Worm (Caenorhabditis elegans) whole organism, mixed stage, embryonic: ENCODE results near the gene C49C8.6.

Source experiments
- M03D4.4 ChIP-seq: sonication (generic microtip); optimal IDR thresholded peaks from 2 replicates; lab custom pipeline; 2017; ENCODE audit warnings: mild to moderate bottlenecking, missing genetic modification characterization, missing compliant biosample characterization
- bed-3 ChIP-seq: fragments of 200-800 bp; sonication (Bioruptor generic); optimal IDR thresholded peaks from 3 replicates; lab custom pipeline; 2018; ENCODE audit warnings: mild to moderate bottlenecking, missing genetic modification characterization, moderate library complexity, missing compliant biosample characterization
- ceh-83 ChIP-seq: fragments of 200-800 bp; sonication (Bioruptor generic); optimal IDR thresholded peaks from 2 replicates; lab custom pipeline; 2018; ENCODE audit warnings: mild to moderate bottlenecking, missing genetic modification characterization, missing compliant biosample characterization
- ces-1 ChIP-seq: fragments of 150-350 bp; optimal IDR thresholded peaks from 2 replicates; lab custom pipeline; 2014; ENCODE audit warnings: missing biosample characterization, missing genetic modification reagents, missing genetic modification characterization
- cnd-1 ChIP-seq: fragments of 200-800 bp; sonication (Bioruptor generic); optimal IDR thresholded peaks from 2 replicates; lab custom pipeline; 2018; ENCODE audit warnings: mild to moderate bottlenecking, missing genetic modification characterization, missing compliant biosample characterization
- drap-1 ChIP-seq: fragments of 200-800 bp; sonication (Bioruptor generic); optimal IDR thresholded peaks from 3 replicates; lab custom pipeline; 2018; ENCODE audit warnings: mild to moderate bottlenecking, missing genetic modification characterization, missing compliant biosample characterization
- elt-1 ChIP-seq: sonication (generic microtip); optimal IDR thresholded peaks from 2 replicates; lab custom pipeline; 2017; ENCODE audit warnings: missing genetic modification characterization, mild to moderate bottlenecking, missing compliant biosample characterization, antibody characterized with exemption, moderate library complexity, borderline replicate concordance; ENCODE audit not compliant: insufficient read depth
- elt-3 ChIP-seq: fragments of 150-350 bp; optimal IDR thresholded peaks from 2 replicates; lab custom pipeline; 2014; ENCODE audit warnings: missing biosample characterization, missing genetic modification characterization
- flh-1 ChIP-seq: fragments of 200-800 bp; sonication (Bioruptor generic); optimal IDR thresholded peaks from 2 replicates; lab custom pipeline; 2018; ENCODE audit warnings: mild to moderate bottlenecking, missing genetic modification characterization, moderate library complexity, missing compliant biosample characterization
- hlh-1 ChIP-seq: fragments of 150-350 bp; optimal IDR thresholded peaks from 2 replicates; lab custom pipeline; 2014; ENCODE audit warnings: missing biosample characterization, missing genetic modification reagents, missing genetic modification characterization
- lin-13 ChIP-seq: fragments of 150-350 bp; optimal IDR thresholded peaks from 2 replicates; lab custom pipeline; 2014; ENCODE audit warnings: missing biosample characterization, missing genetic modification characterization
- lin-32 ChIP-seq: fragments of 200-800 bp; sonication (Bioruptor generic); optimal IDR thresholded peaks from 2 replicates; lab custom pipeline; 2018; ENCODE audit warnings: mild to moderate bottlenecking, missing genetic modification characterization, missing compliant biosample characterization
- lsy-2 ChIP-seq: fragments of 150-350 bp; optimal IDR thresholded peaks from 2 replicates; lab custom pipeline; 2014; ENCODE audit warnings: missing biosample characterization, missing genetic modification characterization
- mab-5 ChIP-seq: fragments of 150-350 bp; optimal IDR thresholded peaks from 2 replicates; lab custom pipeline; 2014; ENCODE audit warnings: missing biosample characterization, missing genetic modification characterization
- mls-2 ChIP-seq: sonication (generic microtip); optimal IDR thresholded peaks from 2 replicates; lab custom pipeline; 2016; ENCODE audit warnings: mild to moderate bottlenecking, missing genetic modification characterization, moderate library complexity, missing compliant biosample characterization
- nhr-12 ChIP-seq: fragments of 150-350 bp; optimal IDR thresholded peaks from 2 replicates; lab custom pipeline; 2014; ENCODE audit warnings: missing biosample characterization, missing genetic modification characterization
- nhr-237 ChIP-seq: fragments of 150-350 bp; optimal IDR thresholded peaks from 2 replicates; lab custom pipeline; 2014; ENCODE audit warnings: missing biosample characterization, missing genetic modification characterization
- snpc-4 ChIP-seq: fragments of 150-350 bp; optimal IDR thresholded peaks from 2 replicates; lab custom pipeline; 2014; ENCODE audit warnings: missing biosample characterization, missing genetic modification characterization
- sptf-1 ChIP-seq: sonication (generic microtip); optimal IDR thresholded peaks from 2 replicates; lab custom pipeline; 2017; ENCODE audit warnings: mild to moderate bottlenecking, missing genetic modification characterization, moderate library complexity, missing compliant biosample characterization
- tbx-8 ChIP-seq: fragments of 200-800 bp; sonication (Bioruptor generic); optimal IDR thresholded peaks from 2 replicates; lab custom pipeline; 2018; ENCODE audit warnings: mild to moderate bottlenecking, missing genetic modification characterization, moderate library complexity, missing compliant biosample characterization
- unc-120 ChIP-seq: sonication (generic microtip); optimal IDR thresholded peaks from 2 replicates; lab custom pipeline; 2017; ENCODE audit warnings: missing genetic modification characterization, missing compliant biosample characterization; ENCODE audit not compliant: poor library complexity, severe bottlenecking
- unc-62 ChIP-seq: fragments of 150-350 bp; optimal IDR thresholded peaks from 2 replicates; lab custom pipeline; 2014; ENCODE audit warnings: missing biosample characterization, missing genetic modification reagents, missing genetic modification characterization
- zip-8 ChIP-seq: fragments of 150-350 bp; optimal IDR thresholded peaks from 2 replicates; lab custom pipeline; 2014; ENCODE audit warnings: missing biosample characterization, missing genetic modification characterization
- ztf-11 ChIP-seq: fragments of 150-350 bp; optimal IDR thresholded peaks from 2 replicates; lab custom pipeline; 2014; ENCODE audit warnings: missing biosample characterization, missing genetic modification characterization

The C49C8.6 gene

ce11 chrIV:8648502-8648901 is 9.5 kb downstream of the C49C8.6 start, which contains the start of gene cyp-33E1:
Gene cyp-33E1 (minus strand): TSS chrIV:8648602.
- TF ChIP-seq M03D4.4 (tag; lab: Kevin White, UChicago), result no peak

- no peak for TF ChIP-seq sptf-1 (tag; lab: Kevin White, UChicago)
- no peak for TF ChIP-seq ces-1 (GFP tag; lab: Kevin White, UChicago)
- TF ChIP-seq mab-5, result no peak
- TF ChIP-seq ztf-11, result no peak
- no peak for TF ChIP-seq ceh-83 (GFP tag; lab: Kevin White, UChicago)
- no peak for TF ChIP-seq bed-3 (GFP tag; lab: Kevin White, UChicago)
- no peak for TF ChIP-seq flh-1 (GFP tag; lab: Kevin White, UChicago)
- no peak for TF ChIP-seq elt-3 (tag; lab: Kevin White, UChicago)
- no peak for TF ChIP-seq M03D4.4 (tag; lab: Kevin White, UChicago)
Observed at ce11 chrIV:8644432-8644831, 13.6 kb downstream of the C49C8.6 start, which contains the start of gene C49C8.3. Gene C49C8.3 (plus strand): TSS chrIV:8644732.

ce11 chrIV:8638761-8639160 is 19.3 kb downstream of the C49C8.6 start, which contains the start of gene F42A9.9:
Gene F42A9.9 (minus strand): TSS chrIV:8638861.
- TF ChIP-seq lin-13 (tag; lab: Kevin White, UChicago), result no peak
- no peak for TF ChIP-seq bed-3 (GFP tag; lab: Kevin White, UChicago)
- no peak for TF ChIP-seq nhr-12 (tag; lab: Kevin White, UChicago)
- no peak for TF ChIP-seq tbx-8
- no peak for TF ChIP-seq ceh-83 (GFP tag; lab: Kevin White, UChicago)
- TF ChIP-seq sptf-1 (tag; lab: Kevin White, UChicago), result no peak
- TF ChIP-seq flh-1 (GFP tag; lab: Kevin White, UChicago), result no peak
- no peak for TF ChIP-seq ztf-11
- no peak for TF ChIP-seq elt-3 (tag; lab: Kevin White, UChicago)
- no peak for TF ChIP-seq snpc-4
- no peak for TF ChIP-seq lin-32 (GFP tag; lab: Kevin White, UChicago)
- TF ChIP-seq hlh-1 (tag; lab: Kevin White, UChicago), result no peak
- no peak for TF ChIP-seq unc-62 (GFP tag; lab: Kevin White, UChicago)
- TF ChIP-seq unc-120 (tag; lab: Kevin White, UChicago), result no peak
- no peak for TF ChIP-seq drap-1 (GFP tag; lab: Kevin White, UChicago)
- TF ChIP-seq lsy-2 (tag; lab: Kevin White, UChicago), result no peak
- TF ChIP-seq M03D4.4 (tag; lab: Kevin White, UChicago), result no peak
- no peak for TF ChIP-seq ces-1 (GFP tag; lab: Kevin White, UChicago)
- TF ChIP-seq zip-8 (tag; lab: Kevin White, UChicago), result no peak
- TF ChIP-seq mls-2, result no peak

DNA sequence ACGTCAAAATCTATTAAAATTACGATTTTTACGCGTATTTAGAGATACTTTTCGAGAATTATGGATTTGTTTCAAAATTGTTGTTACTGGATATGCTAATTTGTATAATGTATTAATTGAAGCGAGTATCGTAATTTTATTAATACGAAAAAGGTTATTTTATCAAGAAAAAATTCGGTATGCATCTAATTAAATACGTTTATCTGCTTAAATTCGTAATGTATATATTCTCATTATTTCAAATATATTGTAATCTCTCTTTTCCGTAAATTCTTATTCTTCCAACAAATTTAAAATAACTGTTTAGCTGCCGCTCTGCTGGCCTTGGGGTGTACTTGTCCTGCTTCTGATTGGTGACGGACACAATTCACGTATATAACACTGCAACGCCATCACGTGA is 27.0 kb downstream of the C49C8.6 start, which contains the start of gene dgk-4:
Gene dgk-4, plus strand, starts transcription at position 301 of the 400 bp plus-strand sequence.
- no peak for TF ChIP-seq cnd-1 (tag; lab: Kevin White, UChicago)
- no peak for TF ChIP-seq elt-1
- no peak for TF ChIP-seq ces-1 (GFP tag; lab: Kevin White, UChicago)

- TF ChIP-seq bed-3 (GFP tag; lab: Kevin White, UChicago), result no peak
- TF ChIP-seq lin-32 (GFP tag; lab: Kevin White, UChicago), result no peak
- TF ChIP-seq ces-1 (GFP tag; lab: Kevin White, UChicago), result no peak
Observed at ce11 chrIV:8630243-8630642, 27.8 kb downstream of the C49C8.6 start.

- TF ChIP-seq drap-1 (GFP tag; lab: Kevin White, UChicago), result peak; percentile 4
- TF ChIP-seq snpc-4, result no peak
- TF ChIP-seq unc-120 (tag; lab: Kevin White, UChicago), result peak; percentile 94
- peak; percentile 1 for TF ChIP-seq nhr-237 (tag; lab: Kevin White, UChicago)
- TF ChIP-seq ces-1 (GFP tag; lab: Kevin White, UChicago), result peak; percentile 27
- TF ChIP-seq hlh-1 (tag; lab: Kevin White, UChicago), result peak; percentile 59
- TF ChIP-seq unc-62 (GFP tag; lab: Kevin White, UChicago), result peak; percentile 67
- no peak for TF ChIP-seq zip-8 (tag; lab: Kevin White, UChicago)
- no peak for TF ChIP-seq sptf-1 (tag; lab: Kevin White, UChicago)
Observed at ce11 chrIV:8629609-8630052, 28.4 kb downstream of the C49C8.6 start.

DNA sequence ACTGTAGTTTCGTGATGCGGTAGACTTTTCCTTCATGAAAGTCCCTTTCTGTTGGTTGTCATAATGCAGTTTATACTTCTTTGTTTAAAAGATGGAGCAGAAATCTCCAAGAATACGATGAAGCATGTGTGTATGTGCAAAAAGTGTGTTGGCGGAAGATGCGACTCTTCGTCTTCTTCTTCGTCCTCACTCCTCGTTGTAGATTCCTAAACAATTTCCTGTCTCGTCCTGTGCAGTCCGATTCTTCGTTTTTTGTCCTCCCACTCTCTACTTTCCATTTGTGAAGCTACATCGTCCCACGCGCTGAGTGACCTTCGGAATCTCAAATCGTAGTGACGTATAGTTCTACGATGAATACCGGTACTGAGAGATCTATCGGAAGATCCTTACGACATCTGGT is 29.8 kb downstream of the C49C8.6 start:
- TF ChIP-seq nhr-12 (tag; lab: Kevin White, UChicago), result no peak
